Fruit fly (Drosophila melanogaster) whole organism, embryonic: ENCODE measurements around the gene CG4461.

Experiments used
- Asciz ChIP-seq: fragments of 200-800 bp; sonication (Bioruptor generic); optimal IDR thresholded peaks from 2 replicates; lab custom pipeline; 2017; ENCODE audit warnings: missing biosample characterization, mild to moderate bottlenecking, missing genetic modification characterization, missing genetic modification reagents
- Atf-2 ChIP-seq: fragments of 200-800 bp; sonication (Bioruptor generic); optimal IDR thresholded peaks from 2 replicates; lab custom pipeline; 2016; ENCODE audit warnings: missing biosample characterization, missing genetic modification characterization
- B-H2 ChIP-seq: fragments of 200-800 bp; sonication (Bioruptor generic); optimal IDR thresholded peaks from 2 replicates; lab custom pipeline; 2018; ENCODE audit warnings: missing biosample characterization, mild to moderate bottlenecking, missing genetic modification characterization
- CG10654 ChIP-seq: fragments of 200-800 bp; sonication (Bioruptor generic); optimal IDR thresholded peaks from 2 replicates; lab custom pipeline; 2016; ENCODE audit warnings: missing biosample characterization, missing genetic modification characterization
- CG10979 ChIP-seq: fragments of 200-800 bp; sonication (Bioruptor generic); optimal IDR thresholded peaks from 2 replicates; lab custom pipeline; 2018; ENCODE audit warnings: missing biosample characterization, mild to moderate bottlenecking, missing genetic modification characterization, moderate library complexity
- CG11085 ChIP-seq: fragments of 200-800 bp; sonication (Bioruptor generic); IDR thresholded peaks from 2 replicates; pipeline ENCODE4 v1.3.6; 2022; ENCODE audit warnings: missing biosample characterization, missing genetic modification characterization
- CG12071 ChIP-seq: fragments of 200-800 bp; sonication (Bioruptor generic); optimal IDR thresholded peaks from 3 replicates; lab custom pipeline; 2018; ENCODE audit warnings: missing biosample characterization, mild to moderate bottlenecking, missing genetic modification characterization
- CG12659 ChIP-seq: fragments of 200-800 bp; sonication (Bioruptor generic); optimal IDR thresholded peaks from 3 replicates; lab custom pipeline; 2017; ENCODE audit warnings: mild to moderate bottlenecking, missing biosample characterization, missing genetic modification reagents, missing genetic modification characterization
- CG13296 ChIP-seq: fragments of 200-800 bp; sonication (Bioruptor generic); optimal IDR thresholded peaks from 3 replicates; lab custom pipeline; 2018; ENCODE audit warnings: missing biosample characterization, mild to moderate bottlenecking, missing genetic modification characterization
- CG14014 ChIP-seq: fragments of 200-800 bp; sonication (Bioruptor generic); IDR thresholded peaks from 2 replicates; pipeline ENCODE4 v1.3.6; 2022; ENCODE audit warnings: missing biosample characterization, missing genetic modification characterization
- CG1529 ChIP-seq: fragments of 200-800 bp; sonication (Bioruptor generic); optimal IDR thresholded peaks from 3 replicates; lab custom pipeline; 2018; ENCODE audit warnings: missing biosample characterization, missing genetic modification characterization
- CG16813 ChIP-seq: fragments of 200-800 bp; sonication (Bioruptor generic); IDR thresholded peaks from 3 replicates; pipeline ENCODE4 v1.3.6; 2022; ENCODE audit warnings: missing biosample characterization, missing genetic modification characterization; ENCODE audit not compliant: partially characterized antibody
- CG17568 ChIP-seq: fragments of 200-800 bp; sonication (Bioruptor generic); optimal IDR thresholded peaks from 2 replicates; lab custom pipeline; 2018; ENCODE audit warnings: missing biosample characterization, mild to moderate bottlenecking, missing genetic modification characterization, moderate library complexity
- CG18599 ChIP-seq: fragments of 200-800 bp; sonication (Bioruptor generic); optimal IDR thresholded peaks from 3 replicates; lab custom pipeline; 2017; ENCODE audit warnings: missing biosample characterization, missing genetic modification characterization, mild to moderate bottlenecking, moderate library complexity, missing genetic modification reagents
- CG31388 ChIP-seq: fragments of 200-800 bp; sonication (Bioruptor generic); optimal IDR thresholded peaks from 2 replicates; lab custom pipeline; 2016; ENCODE audit warnings: missing biosample characterization, missing genetic modification characterization
- CG32532 ChIP-seq: fragments of 200-800 bp; sonication (Bioruptor generic); IDR thresholded peaks from 2 replicates; pipeline ENCODE4 v1.3.6; 2022; ENCODE audit warnings: missing biosample characterization, missing genetic modification characterization
- CG3726 ChIP-seq: fragments of 200-800 bp; sonication (Bioruptor generic); IDR thresholded peaks from 3 replicates; pipeline ENCODE4, ENCODE4 v1.3.6; 2022; ENCODE audit warnings: missing biosample characterization, missing genetic modification characterization
- CG3838 ChIP-seq: fragments of 200-800 bp; sonication (Bioruptor generic); optimal IDR thresholded peaks from 3 replicates; lab custom pipeline; 2016; ENCODE audit warnings: missing biosample characterization, missing genetic modification characterization
- CG8089 ChIP-seq: fragments of 200-800 bp; sonication (Bioruptor generic); optimal IDR thresholded peaks from 3 replicates; lab custom pipeline; 2016; ENCODE audit warnings: missing biosample characterization, missing genetic modification characterization
- CG9215 ChIP-seq: fragments of 200-800 bp; sonication (Bioruptor generic); IDR thresholded peaks from 2 replicates; pipeline ENCODE4 v1.3.6; 2022; ENCODE audit warnings: missing biosample characterization, missing genetic modification characterization
- CG9797 ChIP-seq: fragments of 200-800 bp; sonication (Bioruptor generic); optimal IDR thresholded peaks from 3 replicates; lab custom pipeline; 2018; ENCODE audit warnings: missing biosample characterization, mild to moderate bottlenecking, missing genetic modification characterization
- Doc2 ChIP-seq: fragments of 200-800 bp; sonication (Bioruptor generic); IDR thresholded peaks from 2 replicates; pipeline ENCODE4 v1.3.6; 2022; ENCODE audit warnings: missing biosample characterization, missing genetic modification characterization
- Dref ChIP-seq: fragments of 200-800 bp; sonication (Bioruptor generic); IDR thresholded peaks from 2 replicates; pipeline ENCODE4 v1.3.6; 2022; ENCODE audit warnings: missing biosample characterization, missing genetic modification characterization
- Ets65A ChIP-seq: fragments of 200-800 bp; sonication (Bioruptor generic); peaks from one replicate; lab custom pipeline; 2016; ENCODE audit warnings: missing biosample characterization, missing genetic modification characterization
- Hey ChIP-seq: fragments of 200-800 bp; sonication (Bioruptor generic); optimal IDR thresholded peaks from 3 replicates; lab custom pipeline; 2018; ENCODE audit warnings: missing biosample characterization, mild to moderate bottlenecking, missing genetic modification characterization
- Hmx ChIP-seq: fragments of 200-800 bp; sonication (Bioruptor generic); optimal IDR thresholded peaks from 2 replicates; lab custom pipeline; 2016; ENCODE audit warnings: missing biosample characterization, missing genetic modification characterization
- Lpt ChIP-seq: fragments of >200 bp; optimal IDR thresholded peaks from 2 replicates; lab custom pipeline; 2018; ENCODE audit warnings: missing biosample characterization, missing genetic modification characterization
- MBD-R2 ChIP-seq: fragments of 200-800 bp; sonication (Bioruptor generic); IDR thresholded peaks from 2 replicates; pipeline ENCODE4 v1.3.6; 2022; ENCODE audit warnings: missing biosample characterization, missing genetic modification characterization
- Optix ChIP-seq: fragments of 200-800 bp; sonication (Bioruptor generic); IDR thresholded peaks from 3 replicates; pipeline ENCODE4 v1.3.6; 2022; ENCODE audit warnings: missing biosample characterization, missing genetic modification characterization
- Ssrp ChIP-seq: fragments of 200-800 bp; sonication (Bioruptor generic); optimal IDR thresholded peaks from 2 replicates; lab custom pipeline; 2018; ENCODE audit warnings: missing biosample characterization, mild to moderate bottlenecking, missing genetic modification characterization, moderate library complexity
- Tbp ChIP-seq: fragments of >200 bp; optimal IDR thresholded peaks from 2 replicates; lab custom pipeline; 2018; ENCODE audit warnings: missing biosample characterization, missing genetic modification characterization
- Vsx1 ChIP-seq: fragments of 200-800 bp; sonication (Bioruptor generic); optimal IDR thresholded peaks from 2 replicates; lab custom pipeline; 2017; ENCODE audit warnings: missing biosample characterization, mild to moderate bottlenecking, missing genetic modification characterization, missing genetic modification reagents
- Xrp1 ChIP-seq: fragments of 200-800 bp; sonication (Bioruptor generic); IDR thresholded peaks from 2 replicates; pipeline ENCODE4 v1.3.6; 2022; ENCODE audit warnings: missing biosample characterization, missing genetic modification characterization
- bbx ChIP-seq: fragments of 200-800 bp; sonication (Bioruptor generic); IDR thresholded peaks from 2 replicates; pipeline ENCODE4 v1.3.6; 2022; ENCODE audit warnings: missing biosample characterization, missing genetic modification characterization; ENCODE audit not compliant: partially characterized antibody
- chn ChIP-seq: fragments of 200-800 bp; sonication (Bioruptor generic); optimal IDR thresholded peaks from 2 replicates; lab custom pipeline; 2016; ENCODE audit warnings: missing biosample characterization, missing genetic modification characterization
- crc ChIP-seq: fragments of 200-800 bp; sonication (Bioruptor generic); optimal IDR thresholded peaks from 2 replicates; lab custom pipeline; 2016; ENCODE audit warnings: missing biosample characterization, missing genetic modification characterization
- crp ChIP-seq, 2 experiments: fragments of 200-800 bp; sonication (Bioruptor generic); optimal IDR thresholded peaks; 2 replicates in 1 of 2; 3 replicates in 1 of 2; lab custom pipeline; 2017; ENCODE audit warnings: missing biosample characterization in 2 of 2, missing genetic modification characterization in 2 of 2, mild to moderate bottlenecking in 1 of 2, moderate library complexity in 1 of 2
- en ChIP-seq: fragments of 200-800 bp; sonication (Bioruptor generic); optimal IDR thresholded peaks from 2 replicates; lab custom pipeline; 2016; ENCODE audit warnings: missing biosample characterization, missing genetic modification characterization
- fru ChIP-seq: fragments of >200 bp; optimal IDR thresholded peaks from 2 replicates; lab custom pipeline; 2017
- gcm ChIP-seq: fragments of 200-800 bp; sonication (Bioruptor generic); optimal IDR thresholded peaks from 2 replicates; lab custom pipeline; 2019; ENCODE audit warnings: missing biosample characterization, mild to moderate bottlenecking, missing genetic modification characterization, moderate library complexity
- grn ChIP-seq: fragments of 200-800 bp; sonication (Bioruptor generic); optimal IDR thresholded peaks from 3 replicates; lab custom pipeline; 2017; ENCODE audit warnings: missing biosample characterization, missing genetic modification characterization
- kni ChIP-seq: fragments of 200-800 bp; sonication (Bioruptor generic); optimal IDR thresholded peaks from 3 replicates; lab custom pipeline; 2017; ENCODE audit warnings: mild to moderate bottlenecking, missing biosample characterization, missing genetic modification reagents, missing genetic modification characterization
- lbe ChIP-seq: fragments of 200-800 bp; sonication (Bioruptor generic); optimal IDR thresholded peaks from 2 replicates; lab custom pipeline; 2016; ENCODE audit warnings: missing biosample characterization, mild to moderate bottlenecking, missing genetic modification characterization
- pan ChIP-seq, 4 experiments: fragments of >200 bp in 3 of 4; fragments of 200-800 bp in 1 of 4; sonication (Bioruptor generic) in 1 of 4; optimal IDR thresholded peaks in 3 of 4; IDR thresholded peaks in 1 of 4; 2 replicates each; pipeline versions ENCODE4 v1.3.6 to Lab custom; 2017 to 2022; ENCODE audit warnings: missing biosample characterization in 2 of 4, missing genetic modification characterization in 2 of 4, mixed read lengths in 1 of 4
- pros ChIP-seq: fragments of 200-800 bp; sonication (Bioruptor generic); optimal IDR thresholded peaks from 3 replicates; lab custom pipeline; 2019; ENCODE audit warnings: missing biosample characterization, mild to moderate bottlenecking, missing genetic modification characterization, moderate library complexity
- sc ChIP-seq, 3 experiments: fragments of >200 bp in 2 of 3; fragments of 200-800 bp in 1 of 3; sonication (Bioruptor generic) in 1 of 3; optimal IDR thresholded peaks; 2 replicates in 2 of 3; 3 replicates in 1 of 3; lab custom pipeline; 2017; ENCODE audit warnings: mild to moderate bottlenecking in 1 of 3, missing biosample characterization in 1 of 3, missing genetic modification characterization in 1 of 3, missing genetic modification reagents in 1 of 3
- scrt ChIP-seq: fragments of 200-800 bp; sonication (Bioruptor generic); optimal IDR thresholded peaks from 2 replicates; lab custom pipeline; 2018; ENCODE audit warnings: missing biosample characterization, mild to moderate bottlenecking, missing genetic modification characterization, moderate library complexity
- sim ChIP-seq: fragments of 200-800 bp; sonication (Bioruptor generic); IDR thresholded peaks from 2 replicates; pipeline ENCODE4 v1.3.6; 2022; ENCODE audit warnings: missing biosample characterization, missing genetic modification characterization
- slp2 ChIP-seq: fragments of 200-800 bp; sonication (Bioruptor generic); optimal IDR thresholded peaks from 2 replicates; lab custom pipeline; 2016; ENCODE audit warnings: missing biosample characterization, missing genetic modification characterization

The CG4461 gene

DNA sequence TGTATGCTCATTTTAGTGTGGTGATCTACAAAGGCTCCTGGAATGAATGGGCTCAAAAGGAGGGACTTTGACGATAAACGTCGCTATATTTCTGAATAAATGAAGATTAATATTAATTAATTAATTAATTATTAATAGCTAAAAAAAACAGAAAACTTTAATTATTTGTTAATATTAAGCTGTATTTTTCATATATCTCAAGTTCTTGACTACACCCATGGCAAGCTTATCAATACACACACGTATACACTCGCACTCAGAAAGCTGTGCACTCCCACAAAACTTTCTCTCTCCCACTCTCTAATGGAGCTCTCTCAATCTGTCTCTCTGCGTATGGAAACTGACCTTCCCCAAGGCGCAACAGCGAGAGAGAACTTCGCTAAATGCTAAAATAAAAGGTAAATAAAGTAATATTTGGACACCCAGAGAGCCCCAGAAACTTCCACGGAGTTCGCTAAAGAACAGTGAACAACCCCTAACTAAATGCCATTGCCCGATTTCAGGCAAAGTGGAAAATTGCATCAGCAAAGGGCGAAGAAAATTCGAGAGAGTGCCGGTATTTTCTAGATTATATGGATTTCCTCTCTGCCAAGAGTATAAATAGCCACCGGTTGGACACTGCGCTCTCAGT lies 1.7 kb upstream of the CG4461 start (continued):
- peak; percentile 27 for TF ChIP-seq Hmx
- no peak for TF ChIP-seq Ets65A
- peak; percentile 79 for TF ChIP-seq CG13296 (GFP tag; lab: Kevin White, UChicago)
- TF ChIP-seq CG14014 (GFP tag; lab: Robert Waterston, UW), result peak; percentile 70; the same call in 1 of the 2 replicates
- TF ChIP-seq kni (GFP tag; lab: Kevin White, UChicago), result no peak
- peak; percentile 30; the same call in 1 of the 2 replicates for TF ChIP-seq sim (GFP tag; lab: Robert Waterston, UW)
- TF ChIP-seq B-H2, result peak; percentile 69
- peak; percentile 86 for TF ChIP-seq CG18599
- TF ChIP-seq CG9215 (GFP tag; lab: Robert Waterston, UW), result peak; percentile 38
- TF ChIP-seq Dref (GFP tag; lab: Robert Waterston, UW), result no peak
- peak; percentile 94 for TF ChIP-seq scrt (GFP tag; lab: Kevin White, UChicago)
- peak; percentile 64 for TF ChIP-seq CG1529 (GFP tag; lab: Kevin White, UChicago)
- no peak for TF ChIP-seq sc (optimal IDR thresholded peaks at IDR 0.05; lab: Kevin White, UChicago)
- peak; percentile 55 for TF ChIP-seq sc (GFP tag; optimal IDR thresholded peaks at IDR 0.05; lab: Kevin White, UChicago)
- peak; percentile 28 for TF ChIP-seq CG10654 (GFP tag; lab: Kevin White, UChicago)
- 0 out of 3 replicates have a peak, but pooled peaks have one; percentile 40 for TF ChIP-seq CG3726 (GFP tag; lab: Robert Waterston, UW)
- no peak for TF ChIP-seq CG31388
- peak; percentile 6 for TF ChIP-seq chn
- TF ChIP-seq Doc2, result no peak
- TF ChIP-seq Hey (tag; lab: Kevin White, UChicago), result no peak
- TF ChIP-seq gcm (GFP tag; lab: Kevin White, UChicago), result peak; percentile 33
- peak; percentile 44 for TF ChIP-seq MBD-R2 (GFP tag; lab: Robert Waterston, UW)
- TF ChIP-seq bbx (GFP tag; lab: Robert Waterston, UW), result peak; percentile 64
- no peak for TF ChIP-seq Tbp (GFP tag; lab: Kevin White, UChicago)
- TF ChIP-seq CG17568 (GFP tag; lab: Kevin White, UChicago), result no peak
- TF ChIP-seq crp (GFP tag; optimal IDR thresholded peaks at IDR 0.05; lab: Kevin White, UChicago), result no peak
- peak; percentile 56; the same call in 1 of the 3 replicates for TF ChIP-seq Optix (GFP tag; lab: Robert Waterston, UW)
- TF ChIP-seq pan (optimal IDR thresholded peaks at IDR 0.05; lab: Kevin White, UChicago), result no peak
- TF ChIP-seq pan (GFP tag; optimal IDR thresholded peaks at IDR 0.05 in 1 of 2, IDR thresholded peaks at IDR 0.05 in 1 of 2), result peak in 1 of 2 experiments; percentile 50
- TF ChIP-seq CG3838 (GFP tag; lab: Kevin White, UChicago), result no peak
- no peak for TF ChIP-seq CG11085 (GFP tag; lab: Robert Waterston, UW)
- peak; percentile 84 for TF ChIP-seq CG32532 (GFP tag; lab: Robert Waterston, UW)
- peak; percentile 75 for TF ChIP-seq Xrp1 (GFP tag; lab: Robert Waterston, UW)
- peak; percentile 62 for TF ChIP-seq Asciz (GFP tag; lab: Kevin White, UChicago)
- TF ChIP-seq en (GFP tag; lab: Kevin White, UChicago), result no peak
- TF ChIP-seq CG16813, result no peak
- TF ChIP-seq Vsx1 (GFP tag; lab: Kevin White, UChicago), result peak; percentile 66
- TF ChIP-seq grn (GFP tag; lab: Kevin White, UChicago), result no peak
- TF ChIP-seq CG9797, result no peak
- peak; percentile 54 for TF ChIP-seq Ssrp (tag; lab: Kevin White, UChicago)
- TF ChIP-seq fru (lab: Kevin White, UChicago), result no peak
- TF ChIP-seq CG12659 (GFP tag; lab: Kevin White, UChicago), result peak; percentile 74
- TF ChIP-seq pros (GFP tag; lab: Kevin White, UChicago), result no peak
- TF ChIP-seq Lpt (GFP tag; lab: Kevin White, UChicago), result no peak
- TF ChIP-seq crc (GFP tag; lab: Kevin White, UChicago), result no peak
- peak; percentile 73 for TF ChIP-seq CG10979 (tag; lab: Kevin White, UChicago)
- TF ChIP-seq Atf-2 (GFP tag; lab: Kevin White, UChicago), result no peak
- no peak for TF ChIP-seq CG8089 (GFP tag; lab: Kevin White, UChicago)
- TF ChIP-seq slp2 (GFP tag; lab: Kevin White, UChicago), result no peak
- TF ChIP-seq CG12071 (GFP tag; lab: Kevin White, UChicago), result no peak
- TF ChIP-seq lbe (GFP tag; lab: Kevin White, UChicago), result peak; percentile 74
